Fruit fly (Drosophila melanogaster) Kc167 (cell line): ENCODE data around the gene Sfp24Bb.

ENCODE experiments used
- Myc ChIP-seq: fragments of >200 bp; optimal IDR thresholded peaks from 2 replicates; lab custom pipeline; 2017; ENCODE audit warnings: missing external identifiers
- Sin3A ChIP-seq: fragments of >200 bp; optimal IDR thresholded peaks from 2 replicates; lab custom pipeline; 2018; ENCODE audit warnings: missing external identifiers
- h ChIP-seq: fragments of >200 bp; optimal IDR thresholded peaks from 3 replicates; lab custom pipeline; 2018; ENCODE audit warnings: missing external identifiers
- insv ChIP-seq: fragments of >200 bp; optimal IDR thresholded peaks from 3 replicates; lab custom pipeline; 2018; ENCODE audit warnings: missing external identifiers
- psq ChIP-seq: fragments of >200 bp; optimal IDR thresholded peaks from 2 replicates; lab custom pipeline; 2017; ENCODE audit warnings: missing external identifiers
- ttk ChIP-seq: sonication (Bioruptor generic); optimal IDR thresholded peaks from 2 replicates; lab custom pipeline; 2017; ENCODE audit warnings: missing external identifiers

Sfp24Bb gene

dm6 chr2L:3645339-3645738 is 24.2 kb downstream of the Sfp24Bb start:
- no peak for TF ChIP-seq Myc
- TF ChIP-seq insv (lab: Kevin White, UChicago), result no peak
- TF ChIP-seq psq (lab: Kevin White, UChicago), result no peak
- no peak for TF ChIP-seq h
- TF ChIP-seq ttk (lab: Kevin White, UChicago), result no peak
- no peak for TF ChIP-seq Sin3A

- TF ChIP-seq Myc, result no peak
- TF ChIP-seq Sin3A, result no peak
- TF ChIP-seq h, result no peak
- no peak for TF ChIP-seq psq (lab: Kevin White, UChicago)
- TF ChIP-seq ttk (lab: Kevin White, UChicago), result no peak
- no peak for TF ChIP-seq insv (lab: Kevin White, UChicago)
Measured at dm6 chr2L:3642148-3642920, 27.2 kb downstream of the Sfp24Bb start.

DNA sequence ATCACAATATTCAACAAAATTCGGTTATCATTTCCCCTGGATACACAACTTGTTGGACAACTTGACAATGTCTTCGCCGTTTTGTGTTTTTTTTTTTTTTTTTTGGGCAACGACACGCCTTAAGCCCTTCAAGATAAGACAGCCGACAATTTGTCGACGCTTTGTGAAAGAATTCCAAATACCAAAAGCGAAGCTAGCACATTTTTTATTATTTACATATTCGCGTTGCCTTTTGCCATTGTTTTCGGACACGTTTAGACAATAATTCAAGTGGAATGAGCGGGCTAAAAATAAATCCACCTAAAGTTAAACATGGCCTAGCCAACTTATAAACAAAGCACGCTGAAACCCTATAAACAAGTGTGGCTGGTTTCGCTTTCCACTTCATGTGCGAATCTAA is 28.6 kb downstream of the Sfp24Bb start:
- TF ChIP-seq psq (lab: Kevin White, UChicago) (no peak), Myc (no peak), Sin3A (no peak), ttk (lab: Kevin White, UChicago) (no peak), h (no peak), insv (lab: Kevin White, UChicago) (no peak)

DNA sequence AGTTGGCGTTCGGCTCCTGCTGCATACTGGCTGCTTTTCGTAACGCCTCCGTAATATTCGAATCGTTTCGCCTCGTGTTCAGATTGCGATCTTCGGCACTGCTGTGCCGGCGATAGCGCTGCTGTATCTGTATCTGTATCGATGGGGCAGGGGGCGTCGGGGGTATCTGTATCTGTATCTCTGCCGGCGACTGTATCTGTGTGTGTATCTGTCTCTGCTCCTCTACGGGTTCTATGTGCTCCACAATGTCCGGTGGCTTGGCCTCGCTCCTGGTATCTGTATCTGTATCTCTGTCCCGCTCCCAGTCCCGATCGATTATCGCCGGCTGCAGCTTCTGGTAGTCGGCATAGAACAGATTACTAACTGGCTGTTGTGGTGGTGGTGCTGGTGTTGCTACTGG is 29.7 kb downstream of the Sfp24Bb start:
- TF ChIP-seq Myc (no peak), ttk (lab: Kevin White, UChicago) (no peak), insv (lab: Kevin White, UChicago) (no peak), Sin3A (no peak)

DNA sequence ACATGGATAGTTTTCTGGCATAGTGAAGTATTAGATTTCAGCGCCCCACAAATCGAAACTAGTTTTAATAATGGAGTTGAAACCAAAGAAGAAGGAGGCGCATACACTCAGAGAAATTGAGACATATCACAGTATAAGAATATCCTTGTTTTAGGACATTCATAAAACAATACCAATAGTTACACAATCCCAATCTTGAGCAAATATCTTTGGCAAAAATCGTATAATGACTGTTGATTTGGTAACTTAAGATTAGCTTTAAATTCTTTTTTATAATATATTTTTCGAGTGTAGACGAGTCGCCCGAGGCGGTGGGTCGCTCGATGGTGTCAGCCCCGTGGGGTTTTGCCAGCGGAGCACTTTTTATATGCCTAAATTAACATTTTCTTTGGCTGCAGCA is 34.1 kb downstream of the Sfp24Bb start:
- TF ChIP-seq psq (lab: Kevin White, UChicago) (no peak), ttk (lab: Kevin White, UChicago) (no peak), Sin3A (no peak), Myc (no peak), h (no peak), insv (lab: Kevin White, UChicago) (no peak)

dm6 chr2L:3633871-3634270 is 35.7 kb downstream of the Sfp24Bb start:
- TF ChIP-seq insv (lab: Kevin White, UChicago) (no peak), ttk (lab: Kevin White, UChicago) (no peak), h (no peak), psq (lab: Kevin White, UChicago) (no peak), Sin3A (no peak), Myc (no peak)

DNA sequence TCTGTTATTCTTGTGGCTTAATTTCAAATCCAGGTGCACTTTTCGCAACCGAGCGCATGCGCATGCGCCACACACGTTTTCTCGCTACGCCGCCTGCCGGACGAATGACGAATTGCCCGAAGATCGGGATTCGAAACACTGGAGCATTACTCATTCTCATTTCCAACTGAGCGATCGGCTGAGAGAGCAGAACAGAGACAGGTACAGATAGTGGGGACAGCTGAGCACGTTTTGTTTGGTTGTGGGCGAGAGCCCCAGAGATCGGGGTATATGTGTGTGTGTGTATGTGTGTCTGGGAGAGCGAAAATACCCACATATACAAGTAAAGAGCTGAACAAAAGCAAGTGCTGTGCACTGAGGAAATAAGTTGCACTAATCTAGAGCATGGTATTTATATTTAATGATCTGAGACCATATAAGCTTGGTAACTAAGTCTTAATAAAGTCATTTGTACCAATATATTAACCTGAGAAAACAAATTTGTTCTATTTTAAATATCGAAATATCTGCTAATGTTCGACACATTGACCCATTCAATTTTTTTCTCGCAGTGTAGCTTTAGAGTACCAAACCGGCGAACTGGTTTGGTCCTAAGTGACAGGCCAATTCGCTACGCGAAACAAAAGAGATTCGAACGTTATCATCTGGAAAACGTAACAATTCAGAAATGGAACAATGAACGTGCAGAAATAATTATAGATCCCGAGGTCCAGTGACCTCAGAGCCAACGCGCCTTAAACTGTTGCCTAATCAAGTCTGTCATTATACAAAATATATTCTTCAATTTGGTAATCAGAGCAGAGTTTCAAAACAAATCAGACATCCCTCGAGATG is 37.3 kb downstream of the Sfp24Bb start:
- TF ChIP-seq Sin3A (no peak), h (no peak), Myc (no peak), insv (lab: Kevin White, UChicago) (no peak), psq (lab: Kevin White, UChicago) (no peak), ttk (lab: Kevin White, UChicago) (no peak)

- TF ChIP-seq psq (lab: Kevin White, UChicago) (no peak), Sin3A (no peak), h (no peak), insv (lab: Kevin White, UChicago) (no peak), ttk (lab: Kevin White, UChicago) (no peak), Myc (no peak)
Measured at dm6 chr2L:3631262-3632046, 38.1 kb downstream of the Sfp24Bb start.

dm6 chr2L:3630763-3631162 is 38.8 kb downstream of the Sfp24Bb start:
- TF ChIP-seq Sin3A (no peak), insv (lab: Kevin White, UChicago) (no peak), Myc (no peak), ttk (lab: Kevin White, UChicago) (no peak)

dm6 chr2L:3629466-3629865 is 40.1 kb downstream of the Sfp24Bb start:
- TF ChIP-seq ttk (lab: Kevin White, UChicago), result no peak
- TF ChIP-seq Myc, result no peak
- no peak for TF ChIP-seq h
- no peak for TF ChIP-seq insv (lab: Kevin White, UChicago)
- TF ChIP-seq psq (lab: Kevin White, UChicago), result no peak
- no peak for TF ChIP-seq Sin3A

- no peak for TF ChIP-seq Myc
- TF ChIP-seq h, result no peak
- no peak for TF ChIP-seq Sin3A
- TF ChIP-seq insv (lab: Kevin White, UChicago), result no peak
- no peak for TF ChIP-seq ttk (lab: Kevin White, UChicago)
- TF ChIP-seq psq (lab: Kevin White, UChicago), result no peak
Measured at dm6 chr2L:3628819-3629218, 40.8 kb downstream of the Sfp24Bb start.

- TF ChIP-seq h (no peak), insv (lab: Kevin White, UChicago) (no peak), psq (lab: Kevin White, UChicago) (no peak), Sin3A (no peak), Myc (no peak)
Measured at dm6 chr2L:3624784-3625183, 44.8 kb downstream of the Sfp24Bb start.
